Worm (Caenorhabditis elegans) whole organism, late embryonic: ENCODE data around the gene abch-1.

Experiments used
- C38D4.7 ChIP-seq: fragments of 200-800 bp; sonication (Bioruptor generic); optimal IDR thresholded peaks from 2 replicates; lab custom pipeline; 2018; ENCODE audit warnings: mild to moderate bottlenecking, missing genetic modification characterization, moderate library complexity, missing compliant biosample characterization
- F13H6.1 ChIP-seq: sonication (generic microtip); optimal IDR thresholded peaks from 2 replicates; lab custom pipeline; 2016; ENCODE audit warnings: missing genetic modification characterization, missing compliant biosample characterization
- K02D7.2 ChIP-seq: sonication (generic microtip); optimal IDR thresholded peaks from 2 replicates; lab custom pipeline; 2017; ENCODE audit warnings: mild to moderate bottlenecking, missing genetic modification characterization, missing compliant biosample characterization
- K09A11.1 ChIP-seq: sonication (generic microtip); optimal IDR thresholded peaks from 2 replicates; lab custom pipeline; 2017; ENCODE audit warnings: antibody characterized with exemption, mild to moderate bottlenecking, missing genetic modification characterization, missing compliant biosample characterization; ENCODE audit not compliant: insufficient read depth
- T23F11.4 ChIP-seq: fragments of 200-800 bp; sonication (Bioruptor generic); optimal IDR thresholded peaks from 2 replicates; lab custom pipeline; 2018; ENCODE audit warnings: mild to moderate bottlenecking, missing genetic modification characterization, missing compliant biosample characterization
- ama-1 ChIP-seq: fragments of 150-350 bp; optimal IDR thresholded peaks from 2 replicates; lab custom pipeline; 2014
- ceh-14 ChIP-seq: sonication (generic microtip); optimal IDR thresholded peaks from 2 replicates; lab custom pipeline; 2016; ENCODE audit warnings: missing genotype, missing genetic modification characterization, missing compliant biosample characterization
- ceh-19 ChIP-seq: fragments of 200-800 bp; sonication (Bioruptor generic); optimal IDR thresholded peaks from 2 replicates; lab custom pipeline; 2018; ENCODE audit warnings: mild to moderate bottlenecking, missing genetic modification characterization, missing compliant biosample characterization
- ceh-2 ChIP-seq: sonication (generic microtip); optimal IDR thresholded peaks from 2 replicates; lab custom pipeline; 2016; ENCODE audit warnings: missing genotype, missing genetic modification characterization, missing compliant biosample characterization
- ceh-22 ChIP-seq: sonication (generic microtip); optimal IDR thresholded peaks from 2 replicates; lab custom pipeline; 2017; ENCODE audit warnings: missing biosample characterization, missing genetic modification characterization
- ceh-24 ChIP-seq: sonication (generic microtip); optimal IDR thresholded peaks from 2 replicates; lab custom pipeline; 2016; ENCODE audit warnings: mild to moderate bottlenecking, missing genetic modification characterization, missing compliant biosample characterization
- ceh-31 ChIP-seq: sonication (generic microtip); optimal IDR thresholded peaks from 2 replicates; lab custom pipeline; 2016; ENCODE audit warnings: missing genetic modification characterization, missing compliant biosample characterization
- ceh-34 ChIP-seq: sonication (generic microtip); optimal IDR thresholded peaks from 2 replicates; lab custom pipeline; 2016; ENCODE audit warnings: mild to moderate bottlenecking, missing genetic modification characterization, missing compliant biosample characterization
- ceh-45 ChIP-seq: fragments of 200-800 bp; sonication (Bioruptor generic); IDR thresholded peaks from 2 replicates; pipeline ENCODE4 v1.3.6; 2022; ENCODE audit warnings: missing genetic modification reagents, missing genetic modification characterization, missing compliant biosample characterization
- ceh-48 ChIP-seq: sonication (generic microtip); optimal IDR thresholded peaks from 2 replicates; lab custom pipeline; 2016; ENCODE audit warnings: missing genetic modification characterization, inconsistent platforms, missing compliant biosample characterization
- ceh-6 ChIP-seq: fragments of 200-800 bp; sonication (Bioruptor generic); optimal IDR thresholded peaks from 2 replicates; lab custom pipeline; 2018; ENCODE audit warnings: mild to moderate bottlenecking, missing genetic modification characterization, missing compliant biosample characterization
- ceh-9 ChIP-seq: sonication (generic microtip); optimal IDR thresholded peaks from 2 replicates; lab custom pipeline; 2016; ENCODE audit warnings: mild to moderate bottlenecking, missing genetic modification characterization, inconsistent platforms, missing compliant biosample characterization
- che-1 ChIP-seq: sonication (generic microtip); optimal IDR thresholded peaks from 2 replicates; lab custom pipeline; 2016; ENCODE audit warnings: mild to moderate bottlenecking, missing genetic modification characterization, missing compliant biosample characterization
- dve-1 ChIP-seq: sonication (generic microtip); optimal IDR thresholded peaks from 2 replicates; lab custom pipeline; 2017; ENCODE audit warnings: antibody characterized with exemption, mild to moderate bottlenecking, missing genetic modification characterization, missing compliant biosample characterization
- elt-2 ChIP-seq: sonication (generic microtip); optimal IDR thresholded peaks from 2 replicates; lab custom pipeline; 2016; ENCODE audit warnings: missing genetic modification reagents, missing genetic modification characterization, missing compliant biosample characterization
- elt-4 ChIP-seq: sonication (generic microtip); optimal IDR thresholded peaks from 2 replicates; lab custom pipeline; 2016; ENCODE audit warnings: missing genetic modification characterization, missing compliant biosample characterization
- ets-4 ChIP-seq: sonication (generic microtip); optimal IDR thresholded peaks from 2 replicates; lab custom pipeline; 2016; ENCODE audit warnings: missing genetic modification characterization, missing compliant biosample characterization
- eyg-1 ChIP-seq: sonication (generic microtip); optimal IDR thresholded peaks from 2 replicates; lab custom pipeline; 2016; ENCODE audit warnings: missing genotype, missing genetic modification characterization, missing compliant biosample characterization
- fax-1 ChIP-seq: sonication (generic microtip); optimal IDR thresholded peaks from 2 replicates; lab custom pipeline; 2016; ENCODE audit warnings: missing genotype, missing genetic modification characterization, missing compliant biosample characterization
- fkh-10 ChIP-seq: fragments of 150-350 bp; optimal IDR thresholded peaks from 2 replicates; lab custom pipeline; 2014; ENCODE audit warnings: missing biosample characterization, missing genetic modification reagents, missing genetic modification characterization
- fkh-6 ChIP-seq: sonication (generic microtip); optimal IDR thresholded peaks from 2 replicates; lab custom pipeline; 2016; ENCODE audit warnings: missing genetic modification characterization, missing compliant biosample characterization
- hlh-13 ChIP-seq: fragments of 200-800 bp; sonication (Bioruptor generic); optimal IDR thresholded peaks from 2 replicates; lab custom pipeline; 2018; ENCODE audit warnings: mild to moderate bottlenecking, missing genetic modification characterization, missing compliant biosample characterization
- hlh-30 ChIP-seq: sonication (generic microtip); optimal IDR thresholded peaks from 2 replicates; lab custom pipeline; 2017; ENCODE audit warnings: antibody characterized with exemption, missing genetic modification characterization, missing compliant biosample characterization; ENCODE audit not compliant: insufficient read depth
- hlh-6 ChIP-seq: sonication (generic microtip); optimal IDR thresholded peaks from 2 replicates; lab custom pipeline; 2016; ENCODE audit warnings: missing genotype, missing genetic modification characterization, missing compliant biosample characterization
- hlh-8 ChIP-seq: sonication (generic microtip); optimal IDR thresholded peaks from 2 replicates; lab custom pipeline; 2016; ENCODE audit warnings: missing genotype, missing genetic modification characterization, missing compliant biosample characterization
- lim-6 ChIP-seq: sonication (generic microtip); optimal IDR thresholded peaks from 2 replicates; lab custom pipeline; 2016; ENCODE audit warnings: missing genetic modification characterization, missing compliant biosample characterization
- madf-2 ChIP-seq: sonication (generic microtip); optimal IDR thresholded peaks from 2 replicates; lab custom pipeline; 2017; ENCODE audit warnings: missing genetic modification characterization, missing compliant biosample characterization
- mec-3 ChIP-seq: sonication (generic microtip); optimal IDR thresholded peaks from 2 replicates; lab custom pipeline; 2016; ENCODE audit warnings: borderline replicate concordance, missing genetic modification characterization, missing compliant biosample characterization
- nhr-11 ChIP-seq: fragments of 150-350 bp; optimal IDR thresholded peaks from 2 replicates; lab custom pipeline; 2014; ENCODE audit warnings: missing biosample characterization, missing genetic modification characterization
- nhr-232 ChIP-seq: sonication (generic microtip); optimal IDR thresholded peaks from 2 replicates; lab custom pipeline; 2016; ENCODE audit warnings: missing genetic modification characterization, missing compliant biosample characterization
- odd-2 ChIP-seq: sonication (generic microtip); optimal IDR thresholded peaks from 2 replicates; lab custom pipeline; 2017; ENCODE audit warnings: antibody characterized with exemption, mild to moderate bottlenecking, missing genetic modification characterization, missing compliant biosample characterization
- pag-3 ChIP-seq: sonication (generic microtip); optimal IDR thresholded peaks from 2 replicates; lab custom pipeline; 2016; ENCODE audit warnings: missing compliant biosample characterization, missing genetic modification characterization, borderline replicate concordance
- pat-9 ChIP-seq: fragments of 200-800 bp; sonication (Bioruptor generic); optimal IDR thresholded peaks from 2 replicates; lab custom pipeline; 2018; ENCODE audit warnings: mild to moderate bottlenecking, missing genetic modification characterization, moderate library complexity, missing compliant biosample characterization
- pax-1 ChIP-seq: fragments of 150-350 bp; optimal IDR thresholded peaks from 2 replicates; lab custom pipeline; 2014; ENCODE audit warnings: missing biosample characterization, missing genetic modification characterization
- pha-4 ChIP-seq: fragments of 150-350 bp; optimal IDR thresholded peaks from 2 replicates; lab custom pipeline; 2018; ENCODE audit warnings: missing biosample characterization, missing genetic modification reagents, missing genetic modification characterization
- pros-1 ChIP-seq: fragments of 150-350 bp; optimal IDR thresholded peaks from 2 replicates; lab custom pipeline; 2014; ENCODE audit warnings: missing biosample characterization, missing genetic modification reagents, missing genetic modification characterization
- ref-2 ChIP-seq: sonication (generic microtip); optimal IDR thresholded peaks from 2 replicates; lab custom pipeline; 2016; ENCODE audit warnings: missing genetic modification characterization, missing compliant biosample characterization
- sox-2 ChIP-seq: fragments of 200-800 bp; sonication (Bioruptor generic); IDR thresholded peaks from 2 replicates; pipeline ENCODE4 v1.3.6; 2022; ENCODE audit warnings: missing genetic modification reagents, missing genetic modification characterization, missing compliant biosample characterization
- sox-4 ChIP-seq: sonication (generic microtip); optimal IDR thresholded peaks from 2 replicates; lab custom pipeline; 2017; ENCODE audit warnings: mild to moderate bottlenecking, missing genetic modification characterization, inconsistent platforms, missing compliant biosample characterization
- tbx-2 ChIP-seq: sonication (generic microtip); optimal IDR thresholded peaks from 2 replicates; lab custom pipeline; 2016; ENCODE audit warnings: missing genetic modification characterization, missing compliant biosample characterization
- tbx-7 ChIP-seq: sonication (generic microtip); optimal IDR thresholded peaks from 2 replicates; lab custom pipeline; 2016; ENCODE audit warnings: missing genotype, missing genetic modification characterization, missing compliant biosample characterization
- unc-3 ChIP-seq, 2 experiments: fragments of 200-800 bp in 1 of 2; sonication (Bioruptor generic) in 1 of 2; sonication (generic microtip) in 1 of 2; conservative IDR thresholded peaks in 1 of 2; optimal IDR thresholded peaks in 1 of 2; 2 replicates each; pipeline versions ENCODE4 v1.3.6 to Lab custom; 2016 to 2022; ENCODE audit warnings: missing compliant biosample characterization in 2 of 2, missing genetic modification characterization in 2 of 2, missing genetic modification reagents in 1 of 2
- unc-42 ChIP-seq: sonication (generic microtip); optimal IDR thresholded peaks from 2 replicates; lab custom pipeline; 2016; ENCODE audit warnings: missing genotype, missing genetic modification characterization, missing compliant biosample characterization
- unc-55 ChIP-seq: sonication (generic microtip); optimal IDR thresholded peaks from 2 replicates; lab custom pipeline; 2017; ENCODE audit warnings: missing biosample characterization, missing genetic modification reagents, missing genetic modification characterization
- unc-86 ChIP-seq: sonication (generic microtip); optimal IDR thresholded peaks from 2 replicates; lab custom pipeline; 2016; ENCODE audit warnings: missing genetic modification characterization, missing compliant biosample characterization
- zip-5 ChIP-seq: sonication (generic microtip); optimal IDR thresholded peaks from 2 replicates; lab custom pipeline; 2016; ENCODE audit warnings: missing genetic modification characterization, missing compliant biosample characterization
- ztf-16 ChIP-seq: sonication (generic microtip); optimal IDR thresholded peaks from 2 replicates; lab custom pipeline; 2017; ENCODE audit warnings: missing genetic modification characterization, missing compliant biosample characterization

Gene abch-1

DNA sequence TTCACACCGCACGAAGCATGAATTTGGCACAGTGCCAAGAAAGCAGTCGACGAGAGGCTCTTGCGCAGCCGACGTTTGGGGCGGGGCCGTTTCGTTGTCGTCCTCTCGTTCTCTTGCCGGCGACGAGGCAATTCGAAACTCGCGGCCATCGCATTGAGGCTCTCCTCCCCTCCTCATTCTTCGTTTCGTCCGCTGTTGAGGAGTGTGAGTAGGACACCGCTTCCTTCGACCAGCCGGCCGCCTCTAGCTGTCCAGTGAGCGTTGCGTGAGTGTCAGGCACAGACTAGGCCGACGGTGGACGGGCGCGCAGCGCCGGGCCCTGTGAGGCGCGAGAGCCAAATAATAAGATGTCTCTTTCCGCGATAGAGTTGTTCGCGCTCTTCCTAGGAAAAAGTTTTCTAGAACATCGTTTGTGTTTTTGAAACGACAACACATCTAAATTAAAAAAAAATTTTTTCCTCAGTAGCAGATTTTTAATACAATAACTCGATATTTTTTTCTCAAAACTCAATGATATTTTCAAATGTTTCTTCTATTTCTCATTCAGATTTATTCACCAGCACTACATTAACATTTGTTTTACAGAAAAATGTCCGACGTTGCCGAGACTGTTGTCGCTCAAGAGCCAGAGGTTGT is 39.5 kb downstream of the abch-1 start, which contains the start of the genes T28D9.11 and T28D9.1:
Gene T28D9.11 (minus strand): TSS at position 177 of the 636 bp plus-strand sequence.
Gene T28D9.1 (plus strand): TSS at position 586 of the 636 bp plus-strand sequence.
- TF ChIP-seq pag-3 (tag; lab: Kevin White, UChicago): no peak
- no peak for TF ChIP-seq pax-1 (tag; lab: Kevin White, UChicago)
- TF ChIP-seq ets-4 (tag; lab: Kevin White, UChicago): peak; percentile 27
- TF ChIP-seq hlh-6 (tag; lab: Kevin White, UChicago): peak; percentile 16
- no peak for TF ChIP-seq hlh-8 (tag; lab: Kevin White, UChicago)
- TF ChIP-seq eyg-1 (tag; lab: Kevin White, UChicago): peak; percentile 7
- no peak for TF ChIP-seq ceh-9 (tag; lab: Kevin White, UChicago)
- no peak for TF ChIP-seq ama-1 (lab: Kevin White, UChicago)
- peak; percentile 19 for TF ChIP-seq ceh-22 (tag; lab: Kevin White, UChicago)
- TF ChIP-seq unc-3 (GFP tag; conservative IDR thresholded peaks at IDR 0.05; lab: Robert Waterston, UW): no peak; the same call in 1 of the 2 replicates
- no peak for TF ChIP-seq unc-3 (tag; optimal IDR thresholded peaks at IDR 0.05; lab: Kevin White, UChicago)
- peak; percentile 13 for TF ChIP-seq sox-4 (tag; lab: Kevin White, UChicago)
- no peak for TF ChIP-seq ceh-24
- TF ChIP-seq nhr-11 (tag; lab: Kevin White, UChicago): no peak
- no peak for TF ChIP-seq ceh-45 (GFP tag; lab: Robert Waterston, UW)
- TF ChIP-seq lim-6 (tag; lab: Kevin White, UChicago): no peak
- peak; percentile 48 for TF ChIP-seq pat-9 (tag; lab: Kevin White, UChicago)
- no peak for TF ChIP-seq pha-4 (tag; lab: Kevin White, UChicago)
- peak; percentile 49 for TF ChIP-seq pros-1 (tag; lab: Kevin White, UChicago)
- TF ChIP-seq zip-5 (tag; lab: Kevin White, UChicago): peak; percentile 19
- TF ChIP-seq odd-2 (tag; lab: Kevin White, UChicago): no peak
- TF ChIP-seq fkh-6 (tag; lab: Kevin White, UChicago): peak; percentile 12
- no peak for TF ChIP-seq hlh-30 (tag; lab: Kevin White, UChicago)
- peak; percentile 59 for TF ChIP-seq unc-55
- TF ChIP-seq che-1 (tag; lab: Kevin White, UChicago): no peak
- peak; percentile 44 for TF ChIP-seq C38D4.7 (GFP tag; lab: Kevin White, UChicago)
- peak; percentile 38 for TF ChIP-seq T23F11.4 (GFP tag; lab: Kevin White, UChicago)
- peak; percentile 75 for TF ChIP-seq ceh-14 (tag; lab: Kevin White, UChicago)
- TF ChIP-seq ceh-48 (tag; lab: Kevin White, UChicago): no peak
- no peak for TF ChIP-seq K02D7.2
- no peak for TF ChIP-seq ztf-16
- peak; percentile 46 for TF ChIP-seq unc-42 (tag; lab: Kevin White, UChicago)
- peak; percentile 67 for TF ChIP-seq tbx-2 (tag; lab: Kevin White, UChicago)
- TF ChIP-seq mec-3 (tag; lab: Kevin White, UChicago): no peak
- peak; percentile 80 for TF ChIP-seq ceh-31 (tag; lab: Kevin White, UChicago)
- no peak for TF ChIP-seq unc-86
- peak; percentile 32 for TF ChIP-seq fax-1 (tag; lab: Kevin White, UChicago)
- TF ChIP-seq fkh-10 (GFP tag; lab: Kevin White, UChicago): peak; percentile 10
- no peak for TF ChIP-seq madf-2
- no peak for TF ChIP-seq hlh-13 (GFP tag; lab: Kevin White, UChicago)
- no peak for TF ChIP-seq nhr-232 (tag; lab: Kevin White, UChicago)
- peak; percentile 71 for TF ChIP-seq ceh-19
- TF ChIP-seq dve-1 (tag; lab: Kevin White, UChicago): peak; percentile 5
- peak; percentile 82 for TF ChIP-seq ceh-34
- peak; percentile 31 for TF ChIP-seq ceh-6
- TF ChIP-seq elt-4 (tag; lab: Kevin White, UChicago): no peak
- TF ChIP-seq ref-2 (tag; lab: Kevin White, UChicago): peak; percentile 41
- no peak for TF ChIP-seq F13H6.1 (tag; lab: Kevin White, UChicago)
- 0 out of 2 replicates have a peak, but pooled peaks have one; percentile 10 for TF ChIP-seq sox-2 (GFP tag; lab: Robert Waterston, UW)
- peak; percentile 28 for TF ChIP-seq ceh-2
- TF ChIP-seq K09A11.1 (tag; lab: Kevin White, UChicago): no peak
- no peak for TF ChIP-seq elt-2
- TF ChIP-seq tbx-7: no peak
